Fruit fly (Drosophila melanogaster): Measurements from ENCODE around the gene CG11555.

The CG11555 gene

dm6 chr2L:277122-277671 is 3.6 kb downstream of the CG11555 start, which contains the start of gene smo (continued):
- TF ChIP-seq ewg (GFP tag; optimal IDR thresholded peaks at IDR 0.05), result peak; percentile 37
- peak; percentile 42 for TF ChIP-seq pum (GFP tag; optimal IDR thresholded peaks at IDR 0.05)
- TF ChIP-seq sens-2 (GFP tag; IDR thresholded peaks at IDR 0.05), result no peak
- no peak for TF ChIP-seq pb (GFP tag; optimal IDR thresholded peaks at IDR 0.05)
- peak; percentile 79 for TF ChIP-seq MBD-R2 (GFP tag; IDR thresholded peaks at IDR 0.05)
- TF ChIP-seq otp (GFP tag; IDR thresholded peaks at IDR 0.05), result no peak
- no peak for TF ChIP-seq lmd (GFP tag; IDR thresholded peaks at IDR 0.05)
- TF ChIP-seq CG17829 (tag; optimal IDR thresholded peaks at IDR 0.05), result peak; percentile 51
- no peak for TF ChIP-seq kah (GFP tag; optimal IDR thresholded peaks at IDR 0.05)
- no peak for TF ChIP-seq HLH3B (GFP tag; IDR thresholded peaks at IDR 0.05)
- peak; percentile 56 for TF ChIP-seq row (GFP tag; IDR thresholded peaks at IDR 0.05)
- TF ChIP-seq zfh1 (GFP tag; IDR thresholded peaks at IDR 0.05), result 0 out of 3 replicates have a peak, but pooled peaks have one; percentile 11
- no peak for TF ChIP-seq CG11696 (GFP tag; IDR thresholded peaks at IDR 0.05)
- no peak for TF ChIP-seq gsb (GFP tag; IDR thresholded peaks at IDR 0.05)
- TF ChIP-seq CG3407 (GFP tag; optimal IDR thresholded peaks at IDR 0.05), result no peak
- TF ChIP-seq CG7372 (GFP tag; IDR thresholded peaks at IDR 0.05), result no peak
- TF ChIP-seq kay (GFP tag; optimal IDR thresholded peaks at IDR 0.05), result no peak
- peak; percentile 5 for TF ChIP-seq CG4424 (GFP tag; optimal IDR thresholded peaks at IDR 0.05)
- peak; percentile 62 for TF ChIP-seq CG3847 (GFP tag; IDR thresholded peaks at IDR 0.05)
- no peak for TF ChIP-seq D19B (GFP tag; optimal IDR thresholded peaks at IDR 0.05)
- TF ChIP-seq CG9215 (GFP tag; IDR thresholded peaks at IDR 0.05), result no peak
- peak; percentile 56 for TF ChIP-seq bcd (GFP tag; optimal IDR thresholded peaks at IDR 0.05)
- no peak for TF ChIP-seq Deaf1 (tag; optimal IDR thresholded peaks at IDR 0.05)
- no peak for TF ChIP-seq CG13894 (tag; optimal IDR thresholded peaks at IDR 0.05)
- peak; percentile 30 for TF ChIP-seq bab2 (GFP tag; optimal IDR thresholded peaks at IDR 0.05)
- TF ChIP-seq peb (GFP tag; IDR thresholded peaks at IDR 0.05), result no peak
- TF ChIP-seq CG13775 (GFP tag; optimal IDR thresholded peaks at IDR 0.05), result peak; percentile 32
- TF ChIP-seq CG11398 (GFP tag; optimal IDR thresholded peaks at IDR 0.05), result peak; percentile 27
- TF ChIP-seq pho (GFP tag; optimal IDR thresholded peaks at IDR 0.05), result no peak
- TF ChIP-seq trh (GFP tag; optimal IDR thresholded peaks at IDR 0.05), result no peak
- TF ChIP-seq ranshi (GFP tag; IDR thresholded peaks at IDR 0.05), result no peak
- no peak for TF ChIP-seq fru (optimal IDR thresholded peaks at IDR 0.05)
- no peak for TF ChIP-seq seq (GFP tag; IDR thresholded peaks at IDR 0.05)
- no peak for TF ChIP-seq gce (GFP tag; IDR thresholded peaks at IDR 0.05)
- TF ChIP-seq CG8388 (GFP tag; optimal IDR thresholded peaks at IDR 0.05), result no peak
- no peak for TF ChIP-seq CG17568 (GFP tag; optimal IDR thresholded peaks at IDR 0.05)
- TF ChIP-seq rib (GFP tag; IDR thresholded peaks at IDR 0.05), result no peak
- peak; percentile 22 for TF ChIP-seq Camta (GFP tag; optimal IDR thresholded peaks at IDR 0.05)
- no peak for TF ChIP-seq CG2202 (tag; optimal IDR thresholded peaks at IDR 0.05)
- peak; percentile 35 for TF ChIP-seq sug (tag; optimal IDR thresholded peaks at IDR 0.05)
- no peak for TF ChIP-seq CG1792 (GFP tag; optimal IDR thresholded peaks at IDR 0.05)
- no peak for TF ChIP-seq ap (GFP tag; IDR thresholded peaks at IDR 0.05)
- TF ChIP-seq lab (GFP tag; optimal IDR thresholded peaks at IDR 0.05), result no peak
- no peak for TF ChIP-seq sqz (GFP tag; optimal IDR thresholded peaks at IDR 0.05)
- TF ChIP-seq ssp (GFP tag; IDR thresholded peaks at IDR 0.05), result peak; percentile 35
- no peak for TF ChIP-seq CG10431 (GFP tag; optimal IDR thresholded peaks at IDR 0.05)
- peak; percentile 60 for TF ChIP-seq lilli (GFP tag; optimal IDR thresholded peaks at IDR 0.05)
- peak; percentile 85 for TF ChIP-seq Ets97D (GFP tag; optimal IDR thresholded peaks at IDR 0.05)
- no peak for TF ChIP-seq exex (tag; optimal IDR thresholded peaks at IDR 0.05)
- no peak for TF ChIP-seq CG4820 (GFP tag; optimal IDR thresholded peaks at IDR 0.05)
- TF ChIP-seq Sox102F (GFP tag; optimal IDR thresholded peaks at IDR 0.05), result no peak
- TF ChIP-seq insv (GFP tag; optimal IDR thresholded peaks at IDR 0.05), result peak in 1 of 2 experiments; percentile 12
- no peak for TF ChIP-seq C15 (GFP tag; IDR thresholded peaks at IDR 0.05)
